Worm (Caenorhabditis elegans) whole organism, L3 larva: ENCODE measurements around the gene T12A7.6.

ENCODE experiments used
- aly-2 ChIP-seq: fragments of 150-350 bp; optimal IDR thresholded peaks from 2 replicates; lab custom pipeline; 2014; ENCODE audit warnings: missing biosample characterization, missing genetic modification characterization
- ceh-9 ChIP-seq: sonication (generic microtip); optimal IDR thresholded peaks from 2 replicates; lab custom pipeline; 2018; ENCODE audit warnings: missing biosample characterization, missing genetic modification characterization
- elt-3 ChIP-seq, 3 experiments: fragments of 150-350 bp in 1 of 3; sonication (generic microtip) in 2 of 3; optimal IDR thresholded peaks; 2 replicates in 2 of 3; 4 replicates in 1 of 3; lab custom pipeline; 2014 to 2017; ENCODE audit warnings: missing biosample characterization in 3 of 3, missing genetic modification characterization in 3 of 3
- eor-1 ChIP-seq, 2 experiments: fragments of 150-350 bp; optimal IDR thresholded peaks; 2 replicates each; lab custom pipeline; 2014 to 2018; ENCODE audit warnings: missing biosample characterization in 2 of 2, missing genetic modification characterization in 2 of 2
- fos-1 ChIP-seq: fragments of 150-350 bp; optimal IDR thresholded peaks from 2 replicates; lab custom pipeline; 2014; ENCODE audit warnings: missing biosample characterization, missing genetic modification characterization
- jun-1 ChIP-seq: fragments of 150-350 bp; optimal IDR thresholded peaks from 2 replicates; lab custom pipeline; 2014; ENCODE audit warnings: missing biosample characterization, missing genetic modification reagents, missing genetic modification characterization
- lsy-12 ChIP-seq: sonication (generic microtip); optimal IDR thresholded peaks from 2 replicates; lab custom pipeline; 2016; ENCODE audit warnings: mild to moderate bottlenecking, missing genetic modification characterization, missing compliant biosample characterization
- nhr-23 ChIP-seq: fragments of 150-350 bp; optimal IDR thresholded peaks from 2 replicates; lab custom pipeline; 2014; ENCODE audit warnings: missing biosample characterization, missing genetic modification reagents, missing genetic modification characterization
- nhr-76 ChIP-seq: fragments of 150-350 bp; sonication (generic microtip); optimal IDR thresholded peaks from 5 replicates; lab custom pipeline; 2014; ENCODE audit warnings: missing biosample characterization, missing genetic modification characterization
- nhr-77 ChIP-seq: fragments of 150-350 bp; optimal IDR thresholded peaks from 2 replicates; lab custom pipeline; 2014; ENCODE audit warnings: missing biosample characterization, missing genetic modification characterization
- sea-2 ChIP-seq: fragments of 150-350 bp; sonication (generic microtip); optimal IDR thresholded peaks from 4 replicates; lab custom pipeline; 2014; ENCODE audit warnings: missing biosample characterization, missing genetic modification reagents, missing genetic modification characterization
- tbx-2 ChIP-seq: sonication (generic microtip); optimal IDR thresholded peaks from 2 replicates; lab custom pipeline; 2016; ENCODE audit warnings: mild to moderate bottlenecking, missing genetic modification characterization, missing compliant biosample characterization
- ztf-11 ChIP-seq: fragments of 150-350 bp; optimal IDR thresholded peaks from 2 replicates; lab custom pipeline; 2014; ENCODE audit warnings: missing biosample characterization, missing genetic modification characterization

ce11 chrIV:11754328-11754727 lies 5.3 kb downstream of the T12A7.6 start, which contains the start of gene scl-18:
- no peak for TF ChIP-seq elt-3 (tag; optimal IDR thresholded peaks at IDR 0.05; lab: Kevin White, UChicago)
- no peak for TF ChIP-seq nhr-76 (tag; lab: Kevin White, UChicago)
- TF ChIP-seq eor-1 (tag; optimal IDR thresholded peaks at IDR 0.05; lab: Kevin White, UChicago): no peak
- no peak for TF ChIP-seq tbx-2
- no peak for TF ChIP-seq ceh-9 (tag; lab: Kevin White, UChicago)
- TF ChIP-seq aly-2 (tag; lab: Kevin White, UChicago): no peak
- TF ChIP-seq ztf-11 (tag; lab: Kevin White, UChicago): no peak
- TF ChIP-seq fos-1 (tag; lab: Kevin White, UChicago): no peak
- no peak for TF ChIP-seq lsy-12
- TF ChIP-seq nhr-77 (tag; lab: Kevin White, UChicago): no peak
- no peak for TF ChIP-seq nhr-23
- no peak for TF ChIP-seq jun-1 (tag; lab: Kevin White, UChicago)
- TF ChIP-seq sea-2 (GFP tag; lab: Kevin White, UChicago): no peak
